Fruit fly (Drosophila melanogaster) whole organism, prepupa: Measurements from ENCODE around the gene TfIIEalpha.

Source experiments
- CG10631 ChIP-seq: fragments of 200-800 bp; sonication (Bioruptor generic); optimal IDR thresholded peaks from 2 replicates; lab custom pipeline; 2016; ENCODE audit warnings: missing biosample characterization, missing genetic modification characterization
- CG10669 ChIP-seq: fragments of 200-800 bp; sonication (Bioruptor generic); optimal IDR thresholded peaks from 3 replicates; lab custom pipeline; 2018; ENCODE audit warnings: missing biosample characterization, mild to moderate bottlenecking, missing genetic modification characterization, moderate library complexity
- CG11762 ChIP-seq: fragments of 200-800 bp; sonication (Bioruptor generic); optimal IDR thresholded peaks from 3 replicates; lab custom pipeline; 2016; ENCODE audit warnings: missing biosample characterization, missing genetic modification characterization; ENCODE audit not compliant: insufficient read depth
- CG11902 ChIP-seq: fragments of 200-800 bp; sonication (Bioruptor generic); optimal IDR thresholded peaks from 3 replicates; lab custom pipeline; 2016; ENCODE audit warnings: missing biosample characterization, missing genetic modification characterization
- CG15336 ChIP-seq: fragments of 200-800 bp; sonication (Bioruptor generic); IDR thresholded peaks from 2 replicates; pipeline ENCODE4 v1.3.6; 2022; ENCODE audit warnings: missing biosample characterization, missing genetic modification characterization
- CG1621 ChIP-seq: fragments of 200-800 bp; sonication (Bioruptor generic); optimal IDR thresholded peaks from 3 replicates; lab custom pipeline; 2018; ENCODE audit warnings: missing biosample characterization, mild to moderate bottlenecking, missing genetic modification characterization
- CG16779 ChIP-seq: fragments of 200-800 bp; sonication (Bioruptor generic); optimal IDR thresholded peaks from 3 replicates; lab custom pipeline; 2017; ENCODE audit warnings: missing biosample characterization, mild to moderate bottlenecking, missing genetic modification characterization
- CG3032 ChIP-seq: fragments of 200-800 bp; optimal IDR thresholded peaks from 2 replicates; lab custom pipeline; 2019; ENCODE audit warnings: missing biosample characterization, mild to moderate bottlenecking, missing genetic modification characterization, moderate library complexity
- CG31627 ChIP-seq: fragments of 200-800 bp; sonication (Bioruptor generic); optimal IDR thresholded peaks from 3 replicates; lab custom pipeline; 2016; ENCODE audit warnings: missing biosample characterization, missing genetic modification characterization
- CG32006 ChIP-seq: fragments of 200-800 bp; sonication (Bioruptor generic); optimal IDR thresholded peaks from 3 replicates; lab custom pipeline; 2017; ENCODE audit warnings: missing biosample characterization, mild to moderate bottlenecking, missing genetic modification characterization
- CG34406 ChIP-seq: fragments of 200-800 bp; sonication (Bioruptor generic); optimal IDR thresholded peaks from 3 replicates; lab custom pipeline; 2016; ENCODE audit warnings: missing biosample characterization, missing genetic modification characterization
- CG3919 ChIP-seq: fragments of 200-800 bp; sonication (Bioruptor generic); optimal IDR thresholded peaks from 3 replicates; lab custom pipeline; 2016; ENCODE audit warnings: missing biosample characterization, missing genetic modification characterization
- CG4318 ChIP-seq: fragments of 200-800 bp; sonication (Bioruptor generic); optimal IDR thresholded peaks from 3 replicates; lab custom pipeline; 2017; ENCODE audit warnings: missing biosample characterization, mild to moderate bottlenecking, missing genetic modification characterization
- CG6163 ChIP-seq: fragments of 200-800 bp; sonication (Bioruptor generic); IDR thresholded peaks from 3 replicates; pipeline ENCODE4 v1.3.6; 2022; ENCODE audit warnings: missing biosample characterization, missing genetic modification characterization
- CG6792 ChIP-seq: fragments of 200-800 bp; sonication (Bioruptor generic); optimal IDR thresholded peaks from 3 replicates; lab custom pipeline; 2016; ENCODE audit warnings: missing biosample characterization, missing genetic modification characterization
- CG6808 ChIP-seq: fragments of 200-800 bp; sonication (Bioruptor generic); optimal IDR thresholded peaks from 3 replicates; lab custom pipeline; 2017; ENCODE audit warnings: missing biosample characterization, missing genetic modification characterization, mild to moderate bottlenecking, moderate library complexity, missing genetic modification reagents
- CG6854 ChIP-seq: fragments of 200-800 bp; sonication (Bioruptor generic); optimal IDR thresholded peaks from 2 replicates; lab custom pipeline; 2017; ENCODE audit warnings: missing biosample characterization, mild to moderate bottlenecking, missing genetic modification characterization
- CG8119 ChIP-seq: fragments of 200-800 bp; sonication (Bioruptor generic); IDR thresholded peaks from 3 replicates; pipeline ENCODE4 v1.3.6; 2022; ENCODE audit warnings: missing biosample characterization, missing genetic modification characterization
- CG8319 ChIP-seq: fragments of 200-800 bp; sonication (Bioruptor generic); optimal IDR thresholded peaks from 3 replicates; lab custom pipeline; 2016; ENCODE audit warnings: missing biosample characterization, missing genetic modification characterization
- CG9139 ChIP-seq: fragments of 200-800 bp; sonication (Bioruptor generic); optimal IDR thresholded peaks from 3 replicates; lab custom pipeline; 2017; ENCODE audit warnings: missing biosample characterization, mild to moderate bottlenecking, missing genetic modification characterization
- Eip75B ChIP-seq: fragments of 200-800 bp; sonication (Bioruptor generic); optimal IDR thresholded peaks from 3 replicates; lab custom pipeline; 2016; ENCODE audit warnings: missing biosample characterization, missing genetic modification characterization
- Eip78C ChIP-seq: fragments of 200-800 bp; sonication (Bioruptor generic); peaks from one replicate; lab custom pipeline; 2016; ENCODE audit warnings: missing biosample characterization, missing genetic modification characterization
- Ets96B ChIP-seq: fragments of 200-800 bp; optimal IDR thresholded peaks from 2 replicates; lab custom pipeline; 2019; ENCODE audit warnings: missing biosample characterization, mild to moderate bottlenecking, missing genetic modification characterization, moderate library complexity
- Hr38 ChIP-seq: sonication (Bioruptor generic); optimal IDR thresholded peaks from 2 replicates; lab custom pipeline; 2016; ENCODE audit warnings: missing biosample characterization, missing genetic modification characterization
- Hr4 ChIP-seq: fragments of 200-800 bp; sonication (Bioruptor generic); optimal IDR thresholded peaks from 3 replicates; lab custom pipeline; 2016; ENCODE audit warnings: missing biosample characterization, missing genetic modification characterization
- Lpt ChIP-seq: fragments of 200-800 bp; sonication (Bioruptor generic); optimal IDR thresholded peaks from 3 replicates; lab custom pipeline; 2016; ENCODE audit warnings: missing biosample characterization, missing genetic modification characterization
- OdsH ChIP-seq: fragments of 200-800 bp; sonication (Bioruptor generic); optimal IDR thresholded peaks from 3 replicates; lab custom pipeline; 2016; ENCODE audit warnings: missing biosample characterization, missing genetic modification characterization
- Smox ChIP-seq: fragments of 200-800 bp; sonication (Bioruptor generic); optimal IDR thresholded peaks from 3 replicates; lab custom pipeline; 2016; ENCODE audit warnings: missing biosample characterization, missing genetic modification characterization
- Sox102F ChIP-seq: fragments of 200-800 bp; sonication (Bioruptor generic); optimal IDR thresholded peaks from 2 replicates; lab custom pipeline; 2016; ENCODE audit warnings: missing biosample characterization, mild to moderate bottlenecking, missing genetic modification characterization
- Sox14 ChIP-seq: fragments of 200-800 bp; sonication (Bioruptor generic); optimal IDR thresholded peaks from 3 replicates; lab custom pipeline; 2016; ENCODE audit warnings: missing biosample characterization, missing genetic modification characterization
- Sox15 ChIP-seq: fragments of 200-800 bp; sonication (Bioruptor generic); optimal IDR thresholded peaks from 3 replicates; lab custom pipeline; 2016; ENCODE audit warnings: missing biosample characterization, missing genetic modification characterization
- achi ChIP-seq: fragments of 200-800 bp; sonication (Bioruptor generic); optimal IDR thresholded peaks from 3 replicates; lab custom pipeline; 2016; ENCODE audit warnings: missing biosample characterization, missing genetic modification characterization
- acj6 ChIP-seq: fragments of 200-800 bp; sonication (Bioruptor generic); optimal IDR thresholded peaks from 3 replicates; lab custom pipeline; 2016; ENCODE audit warnings: missing biosample characterization, missing genetic modification characterization
- cyc ChIP-seq: fragments of 200-800 bp; sonication (Bioruptor generic); optimal IDR thresholded peaks from 3 replicates; lab custom pipeline; 2016; ENCODE audit warnings: missing biosample characterization, missing genetic modification characterization
- dsx ChIP-seq: fragments of 200-800 bp; optimal IDR thresholded peaks from 3 replicates; lab custom pipeline; 2019; ENCODE audit warnings: missing biosample characterization, mild to moderate bottlenecking, missing genetic modification characterization, moderate library complexity; ENCODE audit not compliant: poor library complexity, severe bottlenecking
- eg ChIP-seq: fragments of 200-800 bp; sonication (Bioruptor generic); IDR thresholded peaks from 3 replicates; pipeline ENCODE4 v1.3.6; 2022; ENCODE audit warnings: missing biosample characterization, missing genetic modification characterization
- fd59A ChIP-seq: fragments of 200-800 bp; sonication (Bioruptor generic); optimal IDR thresholded peaks from 2 replicates; lab custom pipeline; 2017; ENCODE audit warnings: missing biosample characterization, mild to moderate bottlenecking, missing genetic modification characterization, missing genetic modification reagents
- lz ChIP-seq: fragments of 200-800 bp; sonication (Bioruptor generic); optimal IDR thresholded peaks from 3 replicates; lab custom pipeline; 2016; ENCODE audit warnings: missing biosample characterization, missing genetic modification characterization
- net ChIP-seq: fragments of 200-800 bp; sonication (Bioruptor generic); optimal IDR thresholded peaks from 3 replicates; lab custom pipeline; 2016; ENCODE audit warnings: missing biosample characterization, missing genetic modification characterization
- salr ChIP-seq, 2 experiments: fragments of 200-800 bp; sonication (Bioruptor generic); optimal IDR thresholded peaks; 3 replicates each; lab custom pipeline; 2016 to 2018; ENCODE audit warnings: missing biosample characterization in 2 of 2, missing genetic modification characterization in 2 of 2, mild to moderate bottlenecking in 1 of 2
- spab ChIP-seq: fragments of 200-800 bp; sonication (Bioruptor generic); optimal IDR thresholded peaks from 2 replicates; lab custom pipeline; 2017; ENCODE audit warnings: missing biosample characterization, mild to moderate bottlenecking, missing genetic modification characterization, missing genetic modification reagents
- ss ChIP-seq, 2 experiments: fragments of 200-800 bp; sonication (Bioruptor generic); optimal IDR thresholded peaks; 2 replicates in 1 of 2; 3 replicates in 1 of 2; lab custom pipeline; 2017 to 2018; ENCODE audit warnings: mild to moderate bottlenecking in 2 of 2, missing biosample characterization in 2 of 2, missing genetic modification characterization in 2 of 2, moderate library complexity in 1 of 2
- topi ChIP-seq: fragments of 200-800 bp; sonication (Bioruptor generic); optimal IDR thresholded peaks from 3 replicates; lab custom pipeline; 2016; ENCODE audit warnings: missing biosample characterization, missing genetic modification characterization

The TfIIEalpha gene

DNA sequence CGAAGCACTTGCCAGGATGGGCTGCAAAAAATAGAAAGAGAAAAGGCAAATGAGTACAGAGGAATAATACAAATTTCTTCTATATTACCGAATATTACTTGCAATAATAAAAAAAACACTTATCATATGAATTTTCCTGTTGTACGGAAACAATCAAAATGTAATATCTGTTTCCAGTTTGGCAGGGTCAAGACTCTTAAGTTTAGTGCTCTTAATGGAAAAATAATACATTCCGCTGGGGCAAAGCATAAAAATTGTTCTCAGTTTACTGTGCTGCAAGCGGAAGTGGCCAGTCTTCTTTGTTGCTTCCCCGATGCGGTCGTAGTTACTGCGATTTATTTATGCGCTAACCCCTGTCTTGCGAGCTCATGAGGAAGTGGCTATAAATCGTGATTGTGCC is 31.0 kb downstream of the TfIIEalpha start:
- TF ChIP-seq Eip78C (peak; percentile 91), spab (GFP tag; lab: Kevin White, UChicago) (peak; percentile 32), CG3919 (peak; percentile 46), CG9139 (GFP tag; lab: Kevin White, UChicago) (peak; percentile 18), CG10669 (GFP tag; lab: Kevin White, UChicago) (peak; percentile 43), CG31627 (no peak), ss (GFP tag; optimal IDR thresholded peaks at IDR 0.05; lab: Kevin White, UChicago) (peak; percentile 6 to 45), CG11902 (GFP tag; lab: Kevin White, UChicago) (no peak), dsx (GFP tag; lab: Kevin White, UChicago) (peak; percentile 59), net (GFP tag; lab: Kevin White, UChicago) (no peak), CG11762 (GFP tag; lab: Kevin White, UChicago) (no peak), OdsH (GFP tag; lab: Kevin White, UChicago) (peak; percentile 16), CG8319 (GFP tag; lab: Kevin White, UChicago) (no peak), CG6792 (peak; percentile 1), eg (GFP tag; lab: Robert Waterston, UW) (no peak), CG6808 (peak; percentile 13), CG3032 (tag; lab: Kevin White, UChicago) (peak; percentile 9), acj6 (GFP tag; lab: Kevin White, UChicago) (peak; percentile 19), CG10631 (GFP tag; lab: Kevin White, UChicago) (peak; percentile 29), CG6163 (0 out of 3 replicates have a peak, but pooled peaks have one; percentile 35)

- TF ChIP-seq CG6854 (GFP tag; lab: Kevin White, UChicago): peak; percentile 36
- TF ChIP-seq Sox14: no peak
- 0 out of 3 replicates have a peak, but pooled peaks have one; percentile 31 for TF ChIP-seq CG8119 (GFP tag; lab: Robert Waterston, UW)
- peak; percentile 13 for TF ChIP-seq CG6808
- peak; percentile 2 for TF ChIP-seq Eip75B (GFP tag; lab: Kevin White, UChicago)
- peak; percentile 91 for TF ChIP-seq CG1621 (tag; lab: Kevin White, UChicago)
- TF ChIP-seq CG3919: peak; percentile 22
- TF ChIP-seq CG11902 (GFP tag; lab: Kevin White, UChicago): no peak
- TF ChIP-seq CG15336 (GFP tag; lab: Robert Waterston, UW): 0 out of 2 replicates have a peak, but pooled peaks have one; percentile 28
- peak; percentile 31 for TF ChIP-seq Eip78C
- 0 out of 3 replicates have a peak, but pooled peaks have one; percentile 39 for TF ChIP-seq eg (GFP tag; lab: Robert Waterston, UW)
- TF ChIP-seq CG31627: no peak
- TF ChIP-seq Sox15 (GFP tag; lab: Kevin White, UChicago): no peak
- no peak for TF ChIP-seq Sox102F
- no peak for TF ChIP-seq dsx (GFP tag; lab: Kevin White, UChicago)
- peak; percentile 0 for TF ChIP-seq net (GFP tag; lab: Kevin White, UChicago)
- no peak for TF ChIP-seq Hr4 (GFP tag; lab: Kevin White, UChicago)
- TF ChIP-seq Hr38: no peak
- TF ChIP-seq CG16779 (tag; lab: Kevin White, UChicago): no peak
These were observed 33.3 kb downstream of the TfIIEalpha start, which contains the start of gene CG14132 for dm6 chr3L:11715187-11715586. Gene CG14132, minus strand, starts transcription at chr3L:11715285.

DNA sequence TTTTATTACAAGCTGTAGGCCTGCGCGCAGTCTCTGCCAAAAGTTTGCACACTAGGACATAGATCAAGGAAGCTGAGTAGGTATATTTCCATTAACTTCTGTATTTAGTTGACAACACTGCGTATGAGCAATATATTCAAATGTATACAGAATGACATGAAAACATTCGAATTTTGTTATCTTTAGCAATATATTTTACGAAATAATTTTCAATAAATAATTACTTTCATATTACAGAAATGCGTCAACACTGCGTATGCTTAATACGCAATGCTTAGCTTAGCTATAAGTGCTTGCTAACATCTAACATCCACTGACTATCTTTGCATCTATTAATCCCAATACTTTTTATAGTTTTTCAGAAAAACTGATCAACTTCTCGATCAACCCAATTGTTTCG is 34.5 kb downstream of the TfIIEalpha start:
- peak; percentile 30 for TF ChIP-seq CG32006
- TF ChIP-seq cyc (GFP tag; lab: Kevin White, UChicago): no peak
- TF ChIP-seq Eip78C: peak; percentile 70
- no peak for TF ChIP-seq CG4318 (GFP tag; lab: Kevin White, UChicago)
- TF ChIP-seq fd59A (GFP tag; lab: Kevin White, UChicago): peak; percentile 11
- TF ChIP-seq CG34406 (GFP tag; lab: Kevin White, UChicago): no peak
- TF ChIP-seq Smox (GFP tag; lab: Kevin White, UChicago): no peak
- peak; percentile 3 for TF ChIP-seq achi
- TF ChIP-seq lz: no peak
- no peak for TF ChIP-seq CG8319 (GFP tag; lab: Kevin White, UChicago)
- TF ChIP-seq Sox15 (GFP tag; lab: Kevin White, UChicago): no peak
- TF ChIP-seq Hr38: no peak
- TF ChIP-seq Sox14: no peak
- TF ChIP-seq CG3032 (tag; lab: Kevin White, UChicago): peak; percentile 29
- peak; percentile 26 to 48 for TF ChIP-seq ss (GFP tag; optimal IDR thresholded peaks at IDR 0.05; lab: Kevin White, UChicago)
- peak; percentile 16 for TF ChIP-seq net (GFP tag; lab: Kevin White, UChicago)
- TF ChIP-seq CG6808: peak; percentile 49
- TF ChIP-seq CG10669 (GFP tag; lab: Kevin White, UChicago): peak; percentile 29
- peak; percentile 20 for TF ChIP-seq dsx (GFP tag; lab: Kevin White, UChicago)
- TF ChIP-seq CG6854 (GFP tag; lab: Kevin White, UChicago): no peak
- no peak for TF ChIP-seq Sox102F
- TF ChIP-seq topi (GFP tag; lab: Kevin White, UChicago): no peak
- TF ChIP-seq Ets96B: peak; percentile 4
- TF ChIP-seq Lpt (GFP tag; lab: Kevin White, UChicago): no peak
- TF ChIP-seq salr (GFP tag; optimal IDR thresholded peaks at IDR 0.05; lab: Kevin White, UChicago): peak in 1 of 2 experiments; percentile 2
- no peak for TF ChIP-seq CG11902 (GFP tag; lab: Kevin White, UChicago)
- TF ChIP-seq eg (GFP tag; lab: Robert Waterston, UW): 0 out of 3 replicates have a peak, but pooled peaks have one; percentile 9
- no peak for TF ChIP-seq CG16779 (tag; lab: Kevin White, UChicago)
